Worm (Caenorhabditis elegans) whole organism, L4 larva: ENCODE results near the gene Y41G9A.17.

Source experiments
- D1046.2 ChIP-seq: fragments of 200-800 bp; sonication (Bioruptor generic); IDR thresholded peaks from 2 replicates; pipeline ENCODE4 v1.3.6; 2022; ENCODE audit warnings: missing genetic modification characterization, missing compliant biosample characterization
- F10B5.3 ChIP-seq: sonication (generic microtip); optimal IDR thresholded peaks from 2 replicates; lab custom pipeline; 2016; ENCODE audit warnings: mild to moderate bottlenecking, missing genetic modification characterization, missing compliant biosample characterization
- F26F4.8 ChIP-seq: fragments of 200-800 bp; sonication (Bioruptor generic); conservative IDR thresholded peaks from 2 replicates; pipeline ENCODE4 v1.3.6; 2022; ENCODE audit warnings: missing genetic modification characterization, missing compliant biosample characterization
- F49E8.2 ChIP-seq: sonication (generic microtip); optimal IDR thresholded peaks from 2 replicates; lab custom pipeline; 2016; ENCODE audit warnings: missing compliant biosample characterization, mild to moderate bottlenecking, missing genetic modification characterization, borderline replicate concordance
- T26A8.4 ChIP-seq: fragments of 200-800 bp; sonication (Bioruptor generic); IDR thresholded peaks from 2 replicates; pipeline ENCODE4 v1.3.6; 2022; ENCODE audit warnings: missing genetic modification characterization, missing compliant biosample characterization
- Y75B8A.6 ChIP-seq: fragments of 200-800 bp; sonication (Bioruptor generic); IDR thresholded peaks from 2 replicates; pipeline ENCODE4 v1.3.6; 2022; ENCODE audit warnings: missing genetic modification reagents, missing genetic modification characterization, missing compliant biosample characterization
- ZK337.2 ChIP-seq: fragments of 200-800 bp; sonication (Bioruptor generic); IDR thresholded peaks from 2 replicates; pipeline ENCODE4 v1.3.6; 2022; ENCODE audit warnings: missing genetic modification reagents, missing genetic modification characterization, missing compliant biosample characterization
- ama-1 ChIP-seq: fragments of 150-350 bp; optimal IDR thresholded peaks from 2 replicates; lab custom pipeline; 2014; ENCODE audit warnings: inconsistent platforms, mixed read lengths
- ceh-32 ChIP-seq: sonication (generic microtip); optimal IDR thresholded peaks from 2 replicates; lab custom pipeline; 2016; ENCODE audit warnings: mild to moderate bottlenecking, missing genetic modification characterization, missing compliant biosample characterization; ENCODE audit not compliant: poor library complexity
- ceh-62 ChIP-seq: sonication (generic microtip); optimal IDR thresholded peaks from 2 replicates; lab custom pipeline; 2017; ENCODE audit warnings: missing biosample characterization, missing genetic modification characterization
- ceh-82 ChIP-seq: sonication (generic microtip); optimal IDR thresholded peaks from 2 replicates; lab custom pipeline; 2017; ENCODE audit warnings: missing biosample characterization, missing genetic modification characterization
- ctbp-1 ChIP-seq: fragments of 200-800 bp; sonication (Bioruptor generic); IDR thresholded peaks from 2 replicates; pipeline ENCODE4 v1.3.6; 2022; ENCODE audit warnings: missing genetic modification reagents, missing genetic modification characterization, missing compliant biosample characterization
- daf-12 ChIP-seq: fragments of 150-350 bp; optimal IDR thresholded peaks from 2 replicates; lab custom pipeline; 2014; ENCODE audit warnings: missing biosample characterization, missing genetic modification reagents, missing genetic modification characterization
- daf-19 ChIP-seq: fragments of 200-800 bp; sonication (Bioruptor generic); conservative IDR thresholded peaks from 2 replicates; pipeline ENCODE4 v1.3.6; 2022; ENCODE audit warnings: missing genetic modification characterization, missing compliant biosample characterization
- dmd-6 ChIP-seq: fragments of 200-800 bp; sonication (Bioruptor generic); IDR thresholded peaks from 2 replicates; pipeline ENCODE4 v1.3.6; 2022; ENCODE audit warnings: missing genetic modification reagents, missing genetic modification characterization, missing compliant biosample characterization
- dmd-9 ChIP-seq: fragments of 200-800 bp; sonication (Bioruptor generic); IDR thresholded peaks from 2 replicates; pipeline ENCODE4 v1.3.6; 2022; ENCODE audit warnings: missing genetic modification reagents, missing genetic modification characterization, missing compliant biosample characterization
- duxl-1 ChIP-seq: sonication (generic microtip); optimal IDR thresholded peaks from 2 replicates; lab custom pipeline; 2016; ENCODE audit warnings: mild to moderate bottlenecking, missing genetic modification characterization, moderate library complexity, missing compliant biosample characterization; ENCODE audit not compliant: poor library complexity
- dve-1 ChIP-seq: sonication (generic microtip); optimal IDR thresholded peaks from 2 replicates; lab custom pipeline; 2017; ENCODE audit warnings: antibody characterized with exemption, mild to moderate bottlenecking, missing genetic modification characterization, missing compliant biosample characterization; ENCODE audit not compliant: insufficient read depth
- egl-43 ChIP-seq: fragments of 200-800 bp; sonication (Bioruptor generic); IDR thresholded peaks from 2 replicates; pipeline ENCODE4 v1.3.6; 2022; ENCODE audit warnings: missing genetic modification reagents, missing genetic modification characterization, missing compliant biosample characterization
- fkh-10 ChIP-seq: fragments of 150-350 bp; optimal IDR thresholded peaks from 2 replicates; lab custom pipeline; 2014; ENCODE audit warnings: missing biosample characterization, missing genetic modification reagents, missing genetic modification characterization
- fos-1 ChIP-seq: fragments of 150-350 bp; optimal IDR thresholded peaks from 2 replicates; lab custom pipeline; 2014; ENCODE audit warnings: missing biosample characterization, missing genetic modification characterization
- gei-8 ChIP-seq: fragments of 200-800 bp; sonication (Bioruptor generic); optimal IDR thresholded peaks from 2 replicates; lab custom pipeline; 2018; ENCODE audit warnings: mild to moderate bottlenecking, missing genetic modification characterization, missing compliant biosample characterization
- hlh-11 ChIP-seq: fragments of 200-800 bp; sonication (Bioruptor generic); optimal IDR thresholded peaks from 2 replicates; lab custom pipeline; 2018; ENCODE audit warnings: mild to moderate bottlenecking, missing genetic modification characterization, missing compliant biosample characterization
- jun-1 ChIP-seq: fragments of 150-350 bp; optimal IDR thresholded peaks from 2 replicates; lab custom pipeline; 2014; ENCODE audit warnings: missing biosample characterization, missing genetic modification reagents, missing genetic modification characterization
- lim-7 ChIP-seq: fragments of 200-800 bp; sonication (Bioruptor generic); IDR thresholded peaks from 2 replicates; pipeline ENCODE4 v1.3.6; 2022; ENCODE audit warnings: missing genetic modification characterization, missing compliant biosample characterization
- lin-1 ChIP-seq: fragments of 200-800 bp; sonication (Bioruptor generic); IDR thresholded peaks from 2 replicates; pipeline ENCODE4 v1.3.6; 2022; ENCODE audit warnings: missing genetic modification reagents, missing genetic modification characterization, missing compliant biosample characterization
- lin-38 ChIP-seq: fragments of 200-800 bp; sonication (Bioruptor generic); IDR thresholded peaks from 2 replicates; pipeline ENCODE4 v1.3.6; 2022; ENCODE audit warnings: missing genetic modification reagents, missing genetic modification characterization, missing compliant biosample characterization
- lir-3 ChIP-seq: sonication (generic microtip); optimal IDR thresholded peaks from 2 replicates; lab custom pipeline; 2016; ENCODE audit warnings: mild to moderate bottlenecking, missing genetic modification characterization, missing compliant biosample characterization
- madf-9 ChIP-seq: fragments of 200-800 bp; sonication (Bioruptor generic); conservative IDR thresholded peaks from 2 replicates; pipeline ENCODE4 v1.3.6; 2022; ENCODE audit warnings: missing genetic modification reagents, missing genetic modification characterization, missing compliant biosample characterization
- mdl-1 ChIP-seq, 2 experiments: fragments of 150-350 bp in 1 of 2; sonication (generic microtip) in 1 of 2; optimal IDR thresholded peaks; 2 replicates each; lab custom pipeline; 2014 to 2017; ENCODE audit warnings: missing biosample characterization in 2 of 2, missing genetic modification characterization in 2 of 2
- mep-1 ChIP-seq: fragments of 150-350 bp; sonication (generic microtip); optimal IDR thresholded peaks from 3 replicates; lab custom pipeline; 2014; ENCODE audit warnings: missing biosample characterization, missing genetic modification characterization
- mxl-3 ChIP-seq: fragments of 200-800 bp; sonication (Bioruptor generic); optimal IDR thresholded peaks from 2 replicates; lab custom pipeline; 2018; ENCODE audit warnings: mild to moderate bottlenecking, missing genetic modification characterization, missing compliant biosample characterization
- nhr-10 ChIP-seq: fragments of 150-350 bp; optimal IDR thresholded peaks from 2 replicates; lab custom pipeline; 2014; ENCODE audit warnings: missing biosample characterization, missing genetic modification characterization
- nhr-11 ChIP-seq: fragments of 150-350 bp; optimal IDR thresholded peaks from 2 replicates; lab custom pipeline; 2014; ENCODE audit warnings: missing biosample characterization, missing genetic modification characterization
- nhr-28 ChIP-seq: fragments of 150-350 bp; optimal IDR thresholded peaks from 2 replicates; lab custom pipeline; 2014; ENCODE audit warnings: missing biosample characterization, missing genetic modification characterization
- nhr-41 ChIP-seq: fragments of 200-800 bp; sonication (Bioruptor generic); IDR thresholded peaks from 2 replicates; pipeline ENCODE4 v1.3.6; 2022; ENCODE audit warnings: missing genetic modification reagents, missing genetic modification characterization, missing compliant biosample characterization
- nhr-42 ChIP-seq: fragments of 200-800 bp; sonication (Bioruptor generic); IDR thresholded peaks from 2 replicates; pipeline ENCODE4 v1.3.6; 2022; ENCODE audit warnings: missing genetic modification characterization, missing compliant biosample characterization
- nhr-6 ChIP-seq: fragments of 150-350 bp; optimal IDR thresholded peaks from 2 replicates; lab custom pipeline; 2014; ENCODE audit warnings: missing biosample characterization, missing genetic modification characterization
- php-3 ChIP-seq: fragments of 200-800 bp; sonication (Bioruptor generic); IDR thresholded peaks from 2 replicates; pipeline ENCODE4 v1.3.6; 2022; ENCODE audit warnings: missing genetic modification reagents, missing genetic modification characterization, missing compliant biosample characterization
- pqm-1 ChIP-seq: sonication (generic microtip); optimal IDR thresholded peaks from 2 replicates; lab custom pipeline; 2017; ENCODE audit warnings: missing biosample characterization, missing genetic modification characterization
- set-16 ChIP-seq: fragments of 200-800 bp; sonication (Bioruptor generic); IDR thresholded peaks from 2 replicates; pipeline ENCODE4 v1.3.6; 2022; ENCODE audit warnings: missing genetic modification reagents, missing genetic modification characterization, missing compliant biosample characterization
- skn-1 ChIP-seq: fragments of 150-350 bp; optimal IDR thresholded peaks from 2 replicates; lab custom pipeline; 2014; ENCODE audit warnings: missing biosample characterization, missing genetic modification characterization
- snpc-1.2 ChIP-seq: fragments of 200-800 bp; sonication (Bioruptor generic); IDR thresholded peaks from 2 replicates; pipeline ENCODE4 v1.3.6; 2022; ENCODE audit warnings: missing genetic modification reagents, missing genetic modification characterization, missing compliant biosample characterization
- snpc-4 ChIP-seq: fragments of 150-350 bp; optimal IDR thresholded peaks from 2 replicates; lab custom pipeline; 2014; ENCODE audit warnings: missing biosample characterization, missing genetic modification characterization
- spr-1 ChIP-seq: sonication (generic microtip); optimal IDR thresholded peaks from 2 replicates; lab custom pipeline; 2016; ENCODE audit warnings: mild to moderate bottlenecking, missing genetic modification characterization, missing compliant biosample characterization
- spr-3 ChIP-seq: fragments of 200-800 bp; sonication (Bioruptor generic); optimal IDR thresholded peaks from 2 replicates; lab custom pipeline; 2018; ENCODE audit warnings: mild to moderate bottlenecking, missing genetic modification characterization, missing compliant biosample characterization
- tag-97 ChIP-seq: fragments of 200-800 bp; sonication (Bioruptor generic); IDR thresholded peaks from 2 replicates; pipeline ENCODE4 v1.3.6; 2022; ENCODE audit warnings: missing genetic modification characterization, missing compliant biosample characterization
- vab-7 ChIP-seq: fragments of 200-800 bp; sonication (Bioruptor generic); IDR thresholded peaks from 2 replicates; pipeline ENCODE4 v1.3.6; 2022; ENCODE audit warnings: missing genetic modification reagents, missing genetic modification characterization, missing compliant biosample characterization
- zag-1 ChIP-seq: fragments of 150-350 bp; optimal IDR thresholded peaks from 2 replicates; lab custom pipeline; 2014; ENCODE audit warnings: missing biosample characterization, missing genetic modification characterization
- zfp-3 ChIP-seq: fragments of 200-800 bp; sonication (Bioruptor generic); conservative IDR thresholded peaks from 2 replicates; pipeline ENCODE4 v1.3.6; 2022; ENCODE audit warnings: missing genetic modification reagents, missing genetic modification characterization, missing compliant biosample characterization
- zip-11 ChIP-seq: fragments of 200-800 bp; sonication (Bioruptor generic); IDR thresholded peaks from 2 replicates; pipeline ENCODE4 v1.3.6; 2022; ENCODE audit warnings: missing genetic modification characterization, missing compliant biosample characterization
- zip-2 ChIP-seq: fragments of 150-350 bp; optimal IDR thresholded peaks from 2 replicates; lab custom pipeline; 2014; ENCODE audit warnings: missing biosample characterization, missing genetic modification characterization

Y41G9A.17 gene

DNA sequence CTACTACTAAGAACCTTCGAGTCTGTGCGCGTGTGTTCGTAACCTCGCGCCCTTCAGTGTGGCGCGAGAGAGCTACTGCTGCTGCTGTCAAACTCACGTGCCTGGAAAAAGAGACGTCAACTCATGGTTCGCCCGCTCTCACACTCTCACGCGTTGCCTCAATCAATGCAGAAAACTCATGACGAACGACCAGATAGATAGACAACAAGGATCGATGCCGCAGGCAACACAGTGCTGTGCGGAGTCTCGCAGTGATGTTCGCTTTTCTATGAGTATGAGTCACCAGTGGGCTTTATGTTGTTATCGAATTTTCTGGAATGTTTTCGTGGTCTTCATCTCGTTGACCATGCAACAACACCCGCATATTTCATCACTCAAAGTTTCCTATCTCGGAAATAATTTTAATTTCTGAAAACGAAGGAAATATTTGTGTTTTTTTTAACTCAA, 28.0 kb downstream of the Y41G9A.17 start (continued):
- TF ChIP-seq snpc-1.2 (GFP tag; lab: Robert Waterston, UW) (0 out of 2 replicates have a peak, but pooled peaks have one; percentile 19), ZK337.2 (GFP tag; lab: Robert Waterston, UW) (no peak), nhr-6 (tag; lab: Kevin White, UChicago) (peak; percentile 33), gei-8 (GFP tag; lab: Kevin White, UChicago) (peak; percentile 52), set-16 (GFP tag; lab: Robert Waterston, UW) (peak; percentile 93), ama-1 (no peak), Y75B8A.6 (GFP tag; lab: Robert Waterston, UW) (peak; percentile 80; the same call in 1 of the 2 replicates), skn-1 (no peak), zag-1 (no peak), nhr-10 (peak; percentile 90), pqm-1 (tag; lab: Kevin White, UChicago) (peak; percentile 22), dve-1 (tag; lab: Kevin White, UChicago) (peak; percentile 90), daf-12 (tag; lab: Kevin White, UChicago) (no peak), jun-1 (peak; percentile 63), snpc-4 (tag; lab: Kevin White, UChicago) (no peak), F26F4.8 (no peak), dmd-6 (GFP tag; lab: Robert Waterston, UW) (peak; percentile 92), ceh-32 (tag; lab: Kevin White, UChicago) (no peak), madf-9 (GFP tag; lab: Robert Waterston, UW) (peak; percentile 54; the same call in 1 of the 2 replicates), fos-1 (tag; lab: Kevin White, UChicago) (no peak), lim-7 (GFP tag; lab: Robert Waterston, UW) (0 out of 2 replicates have a peak, but pooled peaks have one; percentile 15), ctbp-1 (GFP tag; lab: Robert Waterston, UW) (peak; percentile 91), mep-1 (tag; lab: Kevin White, UChicago) (peak; percentile 81), zip-2 (tag; lab: Kevin White, UChicago) (no peak), nhr-11 (tag; lab: Kevin White, UChicago) (peak; percentile 91), nhr-41 (GFP tag; lab: Robert Waterston, UW) (0 out of 2 replicates have a peak, but pooled peaks have one; percentile 50), dmd-9 (no peak), mdl-1 (tag; optimal IDR thresholded peaks at IDR 0.05; lab: Kevin White, UChicago) (peak; percentile 88 to 94), zip-11 (GFP tag; lab: Robert Waterston, UW) (no peak), F10B5.3 (tag; lab: Kevin White, UChicago) (no peak), fkh-10 (GFP tag; lab: Kevin White, UChicago) (peak; percentile 75), D1046.2 (GFP tag; lab: Robert Waterston, UW) (0 out of 2 replicates have a peak, but pooled peaks have one; percentile 29), egl-43 (GFP tag; lab: Robert Waterston, UW) (peak; percentile 68; the same call in 1 of the 2 replicates), T26A8.4 (GFP tag; lab: Robert Waterston, UW) (peak; percentile 70), hlh-11 (peak; percentile 95), lin-38 (GFP tag; lab: Robert Waterston, UW) (peak; percentile 40), vab-7 (GFP tag; lab: Robert Waterston, UW) (no peak), duxl-1 (no peak), nhr-42 (GFP tag; lab: Robert Waterston, UW) (0 out of 2 replicates have a peak, but pooled peaks have one; percentile 63), spr-3 (GFP tag; lab: Kevin White, UChicago) (peak; percentile 3), php-3 (GFP tag; lab: Robert Waterston, UW) (peak; percentile 67; the same call in 1 of the 2 replicates), lin-1 (GFP tag; lab: Robert Waterston, UW) (peak; percentile 74; the same call in 1 of the 2 replicates), F49E8.2 (no peak), nhr-28 (tag; lab: Kevin White, UChicago) (peak; percentile 85), zfp-3 (GFP tag; lab: Robert Waterston, UW) (peak; percentile 76), tag-97 (GFP tag; lab: Robert Waterston, UW) (no peak), ceh-62 (tag; lab: Kevin White, UChicago) (no peak), daf-19 (GFP tag; lab: Robert Waterston, UW) (no peak), mxl-3 (GFP tag; lab: Kevin White, UChicago) (peak; percentile 60), ceh-82 (tag; lab: Kevin White, UChicago) (no peak), spr-1 (tag; lab: Kevin White, UChicago) (peak; percentile 34), lir-3 (tag; lab: Kevin White, UChicago) (no peak)
